Worm (Caenorhabditis elegans): ENCODE results near the gene taf-6.2.

The taf-6.2 gene

ce11 chrIV:3719057-3719456, 24.5 kb upstream of the taf-6.2 start, which contains the start of gene Y37E11AM.3:
TSS of gene Y37E11AM.3 (minus strand) at chrIV:3719157.
- TF ChIP-seq ztf-11 (tag; optimal IDR thresholded peaks at IDR 0.05), result no peak
- TF ChIP-seq bed-3 (GFP tag; optimal IDR thresholded peaks at IDR 0.05), result no peak
- no peak for TF ChIP-seq mls-2 (tag; optimal IDR thresholded peaks at IDR 0.05)
- TF ChIP-seq cnd-1 (tag; optimal IDR thresholded peaks at IDR 0.05), result no peak
- TF ChIP-seq zip-8 (tag; optimal IDR thresholded peaks at IDR 0.05), result no peak
- TF ChIP-seq sem-2 (GFP tag; optimal IDR thresholded peaks at IDR 0.05), result no peak
- TF ChIP-seq elt-3 (tag; optimal IDR thresholded peaks at IDR 0.05), result no peak
- TF ChIP-seq nhr-12 (tag; optimal IDR thresholded peaks at IDR 0.05), result no peak
- TF ChIP-seq unc-62 (GFP tag; optimal IDR thresholded peaks at IDR 0.05), result no peak
- TF ChIP-seq pha-4 (tag; optimal IDR thresholded peaks at IDR 0.05), result no peak

- no peak for TF ChIP-seq nhr-76 (tag; optimal IDR thresholded peaks at IDR 0.05)
- peak; percentile 94 for TF ChIP-seq zip-8 (tag; optimal IDR thresholded peaks at IDR 0.05)
Measured at ce11 chrIV:3710737-3711136, 16.2 kb upstream of the taf-6.2 start.

ce11 chrIV:3709200-3709599, 14.7 kb upstream of the taf-6.2 start, which contains the start of gene Y37E11AL.1:
TSS of gene Y37E11AL.1 (plus strand) at chrIV:3709500.
- TF ChIP-seq mab-5 (tag; optimal IDR thresholded peaks at IDR 0.05) (no peak), ham-2 (GFP tag; optimal IDR thresholded peaks at IDR 0.05) (no peak), pha-4 (tag; optimal IDR thresholded peaks at IDR 0.05) (no peak), nhr-28 (tag; optimal IDR thresholded peaks at IDR 0.05) (no peak), nhr-76 (tag; optimal IDR thresholded peaks at IDR 0.05) (no peak), ceh-43 (GFP tag; optimal IDR thresholded peaks at IDR 0.05) (no peak), lin-13 (tag; optimal IDR thresholded peaks at IDR 0.05) (no peak), nhr-237 (tag; optimal IDR thresholded peaks at IDR 0.05) (no peak), sem-2 (GFP tag; optimal IDR thresholded peaks at IDR 0.05) (no peak), unc-120 (tag; optimal IDR thresholded peaks at IDR 0.05; ENCODE audit: poor library complexity, severe bottlenecking) (no peak), hlh-1 (tag; optimal IDR thresholded peaks at IDR 0.05) (no peak), elt-3 (tag; optimal IDR thresholded peaks at IDR 0.05) (no peak), tbx-8 (GFP tag; optimal IDR thresholded peaks at IDR 0.05) (no peak), mep-1 (tag; optimal IDR thresholded peaks at IDR 0.05) (no peak), flh-1 (GFP tag; optimal IDR thresholded peaks at IDR 0.05) (no peak), sptf-1 (tag; optimal IDR thresholded peaks at IDR 0.05) (no peak), ceh-39 (tag; optimal IDR thresholded peaks at IDR 0.05) (no peak), zip-8 (tag; optimal IDR thresholded peaks at IDR 0.05) (no peak), elt-1 (tag; optimal IDR thresholded peaks at IDR 0.05; ENCODE audit: borderline replicate concordance, insufficient read depth) (no peak), unc-62 (GFP tag; optimal IDR thresholded peaks at IDR 0.05) (no peak)

ce11 chrIV:3701892-3702291, 7.4 kb upstream of the taf-6.2 start, which contains the start of gene Y37E11AL.12:
TSS of gene Y37E11AL.12 (minus strand) at chrIV:3701992.
- TF ChIP-seq ham-2 (GFP tag; optimal IDR thresholded peaks at IDR 0.05) (no peak), nhr-12 (tag; optimal IDR thresholded peaks at IDR 0.05) (no peak), snpc-4 (tag; optimal IDR thresholded peaks at IDR 0.05) (no peak), bed-3 (GFP tag; optimal IDR thresholded peaks at IDR 0.05) (no peak), blmp-1 (tag; optimal IDR thresholded peaks at IDR 0.05) (no peak), lsy-2 (tag; optimal IDR thresholded peaks at IDR 0.05) (no peak), hlh-1 (tag; optimal IDR thresholded peaks at IDR 0.05) (no peak), elt-3 (tag; optimal IDR thresholded peaks at IDR 0.05) (no peak), elt-1 (tag; optimal IDR thresholded peaks at IDR 0.05; ENCODE audit: borderline replicate concordance, insufficient read depth) (no peak), pha-4 (tag; optimal IDR thresholded peaks at IDR 0.05) (no peak), nhr-2 (tag; optimal IDR thresholded peaks at IDR 0.05) (no peak), ceh-39 (tag; optimal IDR thresholded peaks at IDR 0.05) (no peak)

ce11 chrIV:3700554-3700953, 6.0 kb upstream of the taf-6.2 start, which contains the start of gene Y37E11AL.9:
TSS of gene Y37E11AL.9 (minus strand) at chrIV:3700654.
- TF ChIP-seq elt-1 (tag; optimal IDR thresholded peaks at IDR 0.05; ENCODE audit: borderline replicate concordance, insufficient read depth) (no peak), unc-120 (tag; optimal IDR thresholded peaks at IDR 0.05; ENCODE audit: poor library complexity, severe bottlenecking) (no peak), ces-1 (GFP tag; optimal IDR thresholded peaks at IDR 0.05) (no peak), unc-39 (tag; optimal IDR thresholded peaks at IDR 0.05) (no peak), mab-5 (tag; optimal IDR thresholded peaks at IDR 0.05) (no peak), sptf-1 (tag; optimal IDR thresholded peaks at IDR 0.05) (no peak), hlh-1 (tag; optimal IDR thresholded peaks at IDR 0.05) (no peak), ceh-83 (GFP tag; optimal IDR thresholded peaks at IDR 0.05) (no peak), nhr-2 (tag; optimal IDR thresholded peaks at IDR 0.05) (no peak), flh-1 (GFP tag; optimal IDR thresholded peaks at IDR 0.05) (no peak), bed-3 (GFP tag; optimal IDR thresholded peaks at IDR 0.05) (no peak), ceh-43 (GFP tag; optimal IDR thresholded peaks at IDR 0.05) (no peak), snpc-4 (tag; optimal IDR thresholded peaks at IDR 0.05) (no peak)
